Worm (Caenorhabditis elegans) whole organism, midembryonic: Measurements from ENCODE around the gene ttm-2.

ENCODE experiments used
- cog-1 ChIP-seq: sonication (generic microtip); optimal IDR thresholded peaks from 2 replicates; lab custom pipeline; 2016; ENCODE audit warnings: missing genetic modification characterization, missing compliant biosample characterization
- flt-1 ChIP-seq: fragments of 200-800 bp; sonication (Bioruptor generic); IDR thresholded peaks from 2 replicates; pipeline ENCODE4 v1.3.6; 2022; ENCODE audit warnings: missing genetic modification characterization, missing compliant biosample characterization
- ref-1 ChIP-seq: fragments of 200-800 bp; sonication (Bioruptor generic); conservative IDR thresholded peaks from 2 replicates; pipeline ENCODE4 v1.3.6; 2022; ENCODE audit warnings: missing genetic modification reagents, missing genetic modification characterization, missing compliant biosample characterization
- tab-1 ChIP-seq: fragments of 200-800 bp; sonication (Bioruptor generic); IDR thresholded peaks from 2 replicates; pipeline ENCODE4 v1.3.6; 2022; ENCODE audit warnings: missing genetic modification characterization, missing compliant biosample characterization
- ztf-29 ChIP-seq: fragments of 200-800 bp; sonication (Bioruptor generic); IDR thresholded peaks from 2 replicates; pipeline ENCODE4 v1.3.6; 2022; ENCODE audit warnings: missing genetic modification reagents, missing genetic modification characterization, missing compliant biosample characterization

DNA sequence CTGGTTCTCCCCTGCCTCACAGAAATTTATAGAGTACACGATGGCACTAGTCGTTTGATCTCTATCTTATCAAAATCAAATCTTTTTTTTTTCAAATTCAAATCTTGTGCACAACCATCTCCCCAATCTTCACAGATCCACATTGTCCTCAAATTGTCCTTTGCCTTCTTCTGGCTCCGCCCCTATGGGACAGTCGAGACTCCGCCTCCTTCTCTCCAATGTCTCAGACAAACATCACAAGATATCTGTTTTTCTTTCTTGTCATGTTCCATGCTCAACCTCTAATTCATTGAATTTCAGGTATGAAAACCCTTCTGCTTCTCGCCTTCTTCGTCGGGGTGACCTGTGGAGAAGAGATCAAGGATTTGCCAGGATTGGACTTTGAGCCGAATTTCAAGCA lies 28.8 kb downstream of the ttm-2 start, which contains the start of gene ctsa-1.1:
- TF ChIP-seq flt-1 (no peak), ref-1 (GFP tag; lab: Robert Waterston, UW) (no peak), cog-1 (no peak), tab-1 (GFP tag; lab: Robert Waterston, UW) (no peak), ztf-29 (GFP tag; lab: Robert Waterston, UW) (no peak)
